Worm (Caenorhabditis elegans): Measurements from ENCODE around the gene C45H4.21.
"Not testable (repeated sequence)": the region's sequence is repeated elsewhere in the genome, so short reads cannot be mapped to it uniquely, and the experiment has no call there.

The C45H4.21 gene

DNA sequence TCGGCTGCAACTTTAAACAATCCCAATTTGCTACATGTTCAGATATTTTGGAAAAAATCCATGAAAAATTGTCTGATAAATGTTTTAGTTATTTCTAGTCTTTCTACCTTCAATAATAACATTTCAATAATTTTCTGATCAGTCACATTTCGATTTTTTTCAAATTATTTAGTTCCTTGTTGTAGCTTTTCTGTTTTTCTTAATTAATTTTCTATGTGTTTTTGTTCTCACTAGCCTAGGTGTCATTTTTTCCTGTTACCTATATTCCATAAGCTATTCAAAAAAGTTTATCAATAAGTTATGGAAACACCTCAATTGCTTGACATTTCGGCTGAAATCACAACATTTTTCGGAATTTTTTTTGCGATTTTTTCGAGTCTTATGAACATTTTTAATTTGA is 3.9 kb upstream of the C45H4.21 start, which contains the start of gene srbc-23:
Gene srbc-23, plus strand, starts transcription at position 301 of the 400 bp plus-strand sequence.
- TF ChIP-seq ceh-82 (tag; optimal IDR thresholded peaks at IDR 0.05) (no peak), alr-1 (tag; optimal IDR thresholded peaks at IDR 0.05) (no peak), snpc-4 (tag; optimal IDR thresholded peaks at IDR 0.05) (no peak), crh-2 (tag; optimal IDR thresholded peaks at IDR 0.05) (no peak), fos-1 (tag; optimal IDR thresholded peaks at IDR 0.05) (no peak), aly-2 (tag; optimal IDR thresholded peaks at IDR 0.05) (no peak)

- no peak for TF ChIP-seq ztf-11 (tag; optimal IDR thresholded peaks at IDR 0.05)
- TF ChIP-seq C34F6.9 (tag; optimal IDR thresholded peaks at IDR 0.05), result no peak
- no peak for TF ChIP-seq peb-1 (tag; optimal IDR thresholded peaks at IDR 0.05)
- TF ChIP-seq nhr-6 (tag; optimal IDR thresholded peaks at IDR 0.05), result no peak
- no peak for TF ChIP-seq Y55F3AM.14 (GFP tag; optimal IDR thresholded peaks at IDR 0.05)
- TF ChIP-seq F13H6.1 (tag; optimal IDR thresholded peaks at IDR 0.05), result no peak
- TF ChIP-seq unc-62 (GFP tag; optimal IDR thresholded peaks at IDR 0.05), result no peak
Observed at ce11 chrV:2151458-2151857, 2.1 kb upstream of the C45H4.21 start, which contains the start of gene srbc-24. TSS of gene srbc-24 (plus strand) at chrV:2151758.

- TF ChIP-seq sma-3 (GFP tag; optimal IDR thresholded peaks at IDR 0.05) (no peak), ceh-16 (tag; optimal IDR thresholded peaks at IDR 0.05) (no peak), gmeb-1 (tag; optimal IDR thresholded peaks at IDR 0.05) (no peak), lin-39 (tag; optimal IDR thresholded peaks at IDR 0.05) (no peak), sma-9 (GFP tag; optimal IDR thresholded peaks at IDR 0.05) (no peak), sma-9 (tag; optimal IDR thresholded peaks at IDR 0.05) (no peak), elt-3 (tag; optimal IDR thresholded peaks at IDR 0.05) (no peak), peb-1 (tag; optimal IDR thresholded peaks at IDR 0.05) (no peak), dmd-4 (tag; optimal IDR thresholded peaks at IDR 0.05) (no peak), alr-1 (tag; optimal IDR thresholded peaks at IDR 0.05) (no peak), mdl-1 (tag; optimal IDR thresholded peaks at IDR 0.05) (no peak), ZK546.5 (tag; optimal IDR thresholded peaks at IDR 0.05) (no peak)
Observed at ce11 chrV:2150876-2151275, 1.5 kb upstream of the C45H4.21 start, which contains the start of gene C45H4.13. TSS of gene C45H4.13 (minus strand) at chrV:2150976.

DNA sequence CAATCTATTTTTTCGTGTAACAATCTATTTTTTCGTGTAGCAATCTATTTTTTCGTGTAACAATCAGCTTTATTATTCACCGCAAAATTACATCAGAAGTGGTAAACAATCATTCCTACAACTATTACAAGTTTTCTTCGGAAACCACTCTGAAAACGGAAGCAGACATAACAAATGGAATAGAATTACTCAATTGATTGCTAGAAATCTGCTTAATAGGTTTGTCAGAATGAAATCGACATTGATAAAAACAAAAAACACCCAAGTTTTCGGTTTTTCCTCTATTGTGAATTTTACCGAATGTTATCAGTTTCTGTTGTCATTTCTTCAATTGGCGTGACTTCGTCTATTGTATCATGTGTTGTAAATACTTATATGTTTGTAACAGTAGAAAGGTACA is 2.5 kb downstream of the C45H4.21 start, which contains the start of gene srbc-20:
Gene srbc-20, plus strand, starts transcription at position 301 of the 400 bp plus-strand sequence.
- no peak for TF ChIP-seq ZK546.5 (tag; optimal IDR thresholded peaks at IDR 0.05)
- TF ChIP-seq R02D3.7 (tag; optimal IDR thresholded peaks at IDR 0.05), result no peak
- TF ChIP-seq egl-27 (tag; optimal IDR thresholded peaks at IDR 0.05), result no peak
- TF ChIP-seq lsy-2 (tag; optimal IDR thresholded peaks at IDR 0.05), result no peak
- TF ChIP-seq lin-11 (tag; optimal IDR thresholded peaks at IDR 0.05), result no peak
- TF ChIP-seq aly-2 (tag; optimal IDR thresholded peaks at IDR 0.05), result no peak
- TF ChIP-seq alr-1 (tag; optimal IDR thresholded peaks at IDR 0.05), result no peak
- no peak for TF ChIP-seq Y55F3AM.14 (GFP tag; optimal IDR thresholded peaks at IDR 0.05)
- no peak for TF ChIP-seq crh-2 (tag; optimal IDR thresholded peaks at IDR 0.05)

DNA sequence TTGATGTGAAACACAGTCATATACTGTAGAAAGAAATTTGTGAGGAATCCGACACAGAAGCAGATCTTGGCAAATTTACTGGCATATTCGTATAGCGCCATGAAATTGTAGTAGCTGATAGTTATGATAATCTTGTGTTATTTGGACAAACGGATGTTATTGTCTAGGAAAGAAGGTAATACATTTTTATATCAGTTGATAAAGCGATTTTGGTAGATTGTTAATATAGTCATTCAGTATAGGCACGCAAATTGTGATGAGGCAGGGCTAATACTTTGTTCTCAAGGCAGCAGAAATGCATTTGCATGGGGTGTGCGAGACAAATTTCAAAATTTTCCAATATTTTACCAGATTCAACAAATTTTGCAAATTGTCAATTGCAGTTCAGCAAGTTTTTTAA is 3.3 kb downstream of the C45H4.21 start, which contains the start of gene str-52:
Gene str-52, minus strand, starts transcription at position 101 of the 400 bp plus-strand sequence.
- TF ChIP-seq alr-1 (tag; optimal IDR thresholded peaks at IDR 0.05), result no peak
- TF ChIP-seq ceh-82 (tag; optimal IDR thresholded peaks at IDR 0.05), result no peak
- TF ChIP-seq aly-2 (tag; optimal IDR thresholded peaks at IDR 0.05), result no peak
- no peak for TF ChIP-seq ZK546.5 (tag; optimal IDR thresholded peaks at IDR 0.05)
- no peak for TF ChIP-seq lin-13 (GFP tag; optimal IDR thresholded peaks at IDR 0.05)
- TF ChIP-seq lsy-2 (tag; optimal IDR thresholded peaks at IDR 0.05), result no peak
- no peak for TF ChIP-seq ceh-16 (tag; optimal IDR thresholded peaks at IDR 0.05)
- TF ChIP-seq snpc-4 (tag; optimal IDR thresholded peaks at IDR 0.05), result no peak
- TF ChIP-seq nhr-6 (tag; optimal IDR thresholded peaks at IDR 0.05), result no peak
- no peak for TF ChIP-seq sem-4 (tag; optimal IDR thresholded peaks at IDR 0.05)
- no peak for TF ChIP-seq lin-11 (tag; optimal IDR thresholded peaks at IDR 0.05)
- TF ChIP-seq ztf-1 (GFP tag; conservative IDR thresholded peaks at IDR 0.05), result no peak
- no peak for TF ChIP-seq F13H6.1 (tag; optimal IDR thresholded peaks at IDR 0.05)

ce11 chrV:2144408-2144807 is 4.9 kb downstream of the C45H4.21 start, which contains the start of gene F22F7.12:
TSS of gene F22F7.12 (minus strand) at chrV:2144508.
- not testable (repeated sequence) for TF ChIP-seq blmp-1 (tag; optimal IDR thresholded peaks at IDR 0.05; ENCODE audit: insufficient read depth); F13H6.1 (tag; optimal IDR thresholded peaks at IDR 0.05); nhr-77 (tag; optimal IDR thresholded peaks at IDR 0.05)
